Worm (Caenorhabditis elegans) whole organism, late embryonic: ENCODE measurements around the gene srt-32.

Source experiments
- C38D4.7 ChIP-seq: fragments of 200-800 bp; sonication (Bioruptor generic); optimal IDR thresholded peaks from 2 replicates; lab custom pipeline; 2018; ENCODE audit warnings: mild to moderate bottlenecking, missing genetic modification characterization, moderate library complexity, missing compliant biosample characterization
- F13H6.1 ChIP-seq: sonication (generic microtip); optimal IDR thresholded peaks from 2 replicates; lab custom pipeline; 2016; ENCODE audit warnings: missing genetic modification characterization, missing compliant biosample characterization
- T23F11.4 ChIP-seq: fragments of 200-800 bp; sonication (Bioruptor generic); optimal IDR thresholded peaks from 2 replicates; lab custom pipeline; 2018; ENCODE audit warnings: mild to moderate bottlenecking, missing genetic modification characterization, missing compliant biosample characterization
- Y22D7AL.16 ChIP-seq: sonication (generic microtip); optimal IDR thresholded peaks from 2 replicates; lab custom pipeline; 2016; ENCODE audit warnings: missing genetic modification characterization, missing compliant biosample characterization
- ahr-1 ChIP-seq: sonication (generic microtip); optimal IDR thresholded peaks from 2 replicates; lab custom pipeline; 2016; ENCODE audit warnings: missing genetic modification characterization, missing compliant biosample characterization
- ceh-14 ChIP-seq: sonication (generic microtip); optimal IDR thresholded peaks from 2 replicates; lab custom pipeline; 2016; ENCODE audit warnings: missing genotype, missing genetic modification characterization, missing compliant biosample characterization
- ceh-19 ChIP-seq: fragments of 200-800 bp; sonication (Bioruptor generic); optimal IDR thresholded peaks from 2 replicates; lab custom pipeline; 2018; ENCODE audit warnings: mild to moderate bottlenecking, missing genetic modification characterization, missing compliant biosample characterization
- ceh-2 ChIP-seq: sonication (generic microtip); optimal IDR thresholded peaks from 2 replicates; lab custom pipeline; 2016; ENCODE audit warnings: missing genotype, missing genetic modification characterization, missing compliant biosample characterization
- ceh-22 ChIP-seq: sonication (generic microtip); optimal IDR thresholded peaks from 2 replicates; lab custom pipeline; 2017; ENCODE audit warnings: missing biosample characterization, missing genetic modification characterization
- ceh-30 ChIP-seq: fragments of 150-350 bp; optimal IDR thresholded peaks from 2 replicates; lab custom pipeline; 2014; ENCODE audit warnings: missing biosample characterization, missing genetic modification characterization
- ceh-34 ChIP-seq: sonication (generic microtip); optimal IDR thresholded peaks from 2 replicates; lab custom pipeline; 2016; ENCODE audit warnings: mild to moderate bottlenecking, missing genetic modification characterization, missing compliant biosample characterization
- ceh-48 ChIP-seq: sonication (generic microtip); optimal IDR thresholded peaks from 2 replicates; lab custom pipeline; 2016; ENCODE audit warnings: missing genetic modification characterization, inconsistent platforms, missing compliant biosample characterization
- ceh-6 ChIP-seq: fragments of 200-800 bp; sonication (Bioruptor generic); optimal IDR thresholded peaks from 2 replicates; lab custom pipeline; 2018; ENCODE audit warnings: mild to moderate bottlenecking, missing genetic modification characterization, missing compliant biosample characterization
- che-1 ChIP-seq: sonication (generic microtip); optimal IDR thresholded peaks from 2 replicates; lab custom pipeline; 2016; ENCODE audit warnings: mild to moderate bottlenecking, missing genetic modification characterization, missing compliant biosample characterization
- elt-4 ChIP-seq: sonication (generic microtip); optimal IDR thresholded peaks from 2 replicates; lab custom pipeline; 2016; ENCODE audit warnings: missing genetic modification characterization, missing compliant biosample characterization
- ets-4 ChIP-seq: sonication (generic microtip); optimal IDR thresholded peaks from 2 replicates; lab custom pipeline; 2016; ENCODE audit warnings: missing genetic modification characterization, missing compliant biosample characterization
- fax-1 ChIP-seq: sonication (generic microtip); optimal IDR thresholded peaks from 2 replicates; lab custom pipeline; 2016; ENCODE audit warnings: missing genotype, missing genetic modification characterization, missing compliant biosample characterization
- fkh-6 ChIP-seq: sonication (generic microtip); optimal IDR thresholded peaks from 2 replicates; lab custom pipeline; 2016; ENCODE audit warnings: missing genetic modification characterization, missing compliant biosample characterization
- gmeb-2 ChIP-seq: sonication (generic microtip); optimal IDR thresholded peaks from 2 replicates; lab custom pipeline; 2016; ENCODE audit warnings: missing genetic modification characterization, inconsistent platforms, missing compliant biosample characterization
- hlh-30 ChIP-seq: sonication (generic microtip); optimal IDR thresholded peaks from 2 replicates; lab custom pipeline; 2017; ENCODE audit warnings: antibody characterized with exemption, missing genetic modification characterization, missing compliant biosample characterization; ENCODE audit not compliant: insufficient read depth
- lim-6 ChIP-seq: sonication (generic microtip); optimal IDR thresholded peaks from 2 replicates; lab custom pipeline; 2016; ENCODE audit warnings: missing genetic modification characterization, missing compliant biosample characterization
- mec-3 ChIP-seq: sonication (generic microtip); optimal IDR thresholded peaks from 2 replicates; lab custom pipeline; 2016; ENCODE audit warnings: borderline replicate concordance, missing genetic modification characterization, missing compliant biosample characterization
- nfya-1 ChIP-seq: sonication (generic microtip); optimal IDR thresholded peaks from 2 replicates; lab custom pipeline; 2017; ENCODE audit warnings: missing genetic modification characterization, mild to moderate bottlenecking, missing compliant biosample characterization, antibody characterized with exemption, moderate library complexity
- nhr-232 ChIP-seq: sonication (generic microtip); optimal IDR thresholded peaks from 2 replicates; lab custom pipeline; 2016; ENCODE audit warnings: missing genetic modification characterization, missing compliant biosample characterization
- odd-2 ChIP-seq: sonication (generic microtip); optimal IDR thresholded peaks from 2 replicates; lab custom pipeline; 2017; ENCODE audit warnings: antibody characterized with exemption, mild to moderate bottlenecking, missing genetic modification characterization, missing compliant biosample characterization
- pag-3 ChIP-seq: sonication (generic microtip); optimal IDR thresholded peaks from 2 replicates; lab custom pipeline; 2016; ENCODE audit warnings: missing compliant biosample characterization, missing genetic modification characterization, borderline replicate concordance
- pat-9 ChIP-seq: fragments of 200-800 bp; sonication (Bioruptor generic); optimal IDR thresholded peaks from 2 replicates; lab custom pipeline; 2018; ENCODE audit warnings: mild to moderate bottlenecking, missing genetic modification characterization, moderate library complexity, missing compliant biosample characterization
- pax-1 ChIP-seq: fragments of 150-350 bp; optimal IDR thresholded peaks from 2 replicates; lab custom pipeline; 2014; ENCODE audit warnings: missing biosample characterization, missing genetic modification characterization
- pha-4 ChIP-seq: fragments of 150-350 bp; optimal IDR thresholded peaks from 2 replicates; lab custom pipeline; 2018; ENCODE audit warnings: missing biosample characterization, missing genetic modification reagents, missing genetic modification characterization
- ref-2 ChIP-seq: sonication (generic microtip); optimal IDR thresholded peaks from 2 replicates; lab custom pipeline; 2016; ENCODE audit warnings: missing genetic modification characterization, missing compliant biosample characterization
- rnt-1 ChIP-seq: sonication (generic microtip); optimal IDR thresholded peaks from 2 replicates; lab custom pipeline; 2016; ENCODE audit warnings: missing genetic modification characterization, missing compliant biosample characterization
- sdc-2 ChIP-seq: sonication (generic microtip); optimal IDR thresholded peaks from 2 replicates; lab custom pipeline; 2016; ENCODE audit warnings: missing genotype, missing genetic modification characterization, missing compliant biosample characterization
- sox-4 ChIP-seq: sonication (generic microtip); optimal IDR thresholded peaks from 2 replicates; lab custom pipeline; 2017; ENCODE audit warnings: mild to moderate bottlenecking, missing genetic modification characterization, inconsistent platforms, missing compliant biosample characterization
- tbx-2 ChIP-seq: sonication (generic microtip); optimal IDR thresholded peaks from 2 replicates; lab custom pipeline; 2016; ENCODE audit warnings: missing genetic modification characterization, missing compliant biosample characterization
- ttx-3 ChIP-seq: sonication (generic microtip); optimal IDR thresholded peaks from 2 replicates; lab custom pipeline; 2016; ENCODE audit warnings: missing genetic modification reagents, missing genetic modification characterization, missing compliant biosample characterization
- unc-3 ChIP-seq, 2 experiments: fragments of 200-800 bp in 1 of 2; sonication (Bioruptor generic) in 1 of 2; sonication (generic microtip) in 1 of 2; conservative IDR thresholded peaks in 1 of 2; optimal IDR thresholded peaks in 1 of 2; 2 replicates each; pipeline versions ENCODE4 v1.3.6 to Lab custom; 2016 to 2022; ENCODE audit warnings: missing compliant biosample characterization in 2 of 2, missing genetic modification characterization in 2 of 2, missing genetic modification reagents in 1 of 2

Gene srt-32

DNA sequence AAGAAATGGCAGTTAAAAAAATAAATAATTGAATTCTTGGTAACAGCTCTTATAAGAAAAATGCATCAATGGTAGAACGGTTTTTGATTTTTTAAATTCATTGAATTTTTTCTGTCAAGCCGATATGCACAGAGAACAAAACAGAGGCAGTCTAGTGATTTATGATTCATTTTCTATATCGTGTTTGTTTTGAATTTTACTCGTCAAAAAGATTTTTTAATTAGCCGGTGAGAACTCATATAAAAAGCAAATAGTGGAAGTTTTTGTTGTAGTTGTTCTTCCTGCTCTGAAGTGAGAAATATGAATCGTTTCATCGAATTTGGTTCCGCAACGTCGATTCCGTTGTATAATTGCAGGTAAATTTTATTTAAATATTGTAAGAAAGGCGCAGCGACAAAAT, at the start of gene srt-32:
Gene srt-32, plus strand, starts transcription at position 301 of the 400 bp plus-strand sequence.
- TF ChIP-seq ceh-19 (GFP tag; lab: Kevin White, UChicago) (no peak), F13H6.1 (tag; lab: Kevin White, UChicago) (no peak), tbx-2 (tag; lab: Kevin White, UChicago) (no peak), fax-1 (tag; lab: Kevin White, UChicago) (no peak), ttx-3 (tag; lab: Kevin White, UChicago) (no peak), odd-2 (tag; lab: Kevin White, UChicago) (no peak), mec-3 (tag; lab: Kevin White, UChicago) (no peak), ceh-2 (tag; lab: Kevin White, UChicago) (no peak)

DNA sequence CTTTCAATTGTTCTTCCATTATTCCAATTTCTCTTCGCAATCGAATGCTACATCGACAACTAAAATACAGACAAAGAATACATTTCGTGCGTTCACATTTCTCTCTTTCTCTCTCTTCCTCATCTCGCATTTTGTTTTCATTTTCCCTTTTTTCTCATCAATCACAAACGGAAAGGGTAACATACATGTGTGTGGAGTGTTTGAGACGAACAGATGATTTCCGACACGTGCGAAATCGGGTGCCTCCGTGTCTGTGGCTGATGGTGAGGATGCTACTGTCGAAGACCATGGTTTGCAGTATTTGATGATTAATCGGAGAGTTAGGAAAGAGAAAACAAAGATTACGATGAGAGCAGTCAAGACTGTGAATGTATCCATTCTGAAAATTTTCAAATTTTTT, 48.7 kb upstream of the srt-32 start, which contains the start of gene R02D5.9:
Gene R02D5.9, minus strand, starts transcription at position 378 of the 400 bp plus-strand sequence.
- TF ChIP-seq Y22D7AL.16 (tag; lab: Kevin White, UChicago) (no peak), ceh-22 (no peak), sdc-2 (no peak), hlh-30 (no peak), pha-4 (no peak), ceh-19 (GFP tag; lab: Kevin White, UChicago) (no peak), rnt-1 (tag; lab: Kevin White, UChicago) (no peak), ceh-2 (tag; lab: Kevin White, UChicago) (no peak), pax-1 (tag; lab: Kevin White, UChicago) (no peak), T23F11.4 (GFP tag; lab: Kevin White, UChicago) (no peak), elt-4 (tag; lab: Kevin White, UChicago) (no peak), nhr-232 (no peak), ceh-14 (tag; lab: Kevin White, UChicago) (no peak), C38D4.7 (no peak), gmeb-2 (tag; lab: Kevin White, UChicago) (no peak), lim-6 (tag; lab: Kevin White, UChicago) (no peak), pag-3 (tag; lab: Kevin White, UChicago) (no peak), ets-4 (tag; lab: Kevin White, UChicago) (no peak)

DNA sequence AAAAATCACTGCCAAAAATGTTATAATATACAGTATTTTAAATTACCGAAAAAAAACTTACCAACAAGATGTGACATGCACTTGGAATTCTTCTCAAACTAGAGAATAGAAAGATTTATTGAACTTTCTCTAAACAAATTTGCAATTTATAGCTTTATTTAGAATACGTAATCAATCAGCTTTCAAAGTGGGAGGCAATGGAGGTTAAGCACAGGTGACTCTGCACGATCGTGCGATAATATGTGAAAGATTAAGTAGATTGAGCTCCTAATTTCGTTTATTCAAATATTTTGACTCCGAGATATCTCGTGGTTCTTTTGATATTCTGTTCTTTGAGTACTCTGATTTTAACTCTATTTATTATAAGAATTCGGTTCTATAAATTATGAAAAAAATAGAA, 41.4 kb upstream of the srt-32 start, which contains the start of gene R02D5.6:
Gene R02D5.6, minus strand, starts transcription at position 101 of the 400 bp plus-strand sequence.
- TF ChIP-seq ceh-14 (tag; lab: Kevin White, UChicago) (no peak), unc-3 (GFP tag; conservative IDR thresholded peaks at IDR 0.05; lab: Robert Waterston, UW) (no peak), unc-3 (tag; optimal IDR thresholded peaks at IDR 0.05; lab: Kevin White, UChicago) (no peak), ahr-1 (no peak), che-1 (tag; lab: Kevin White, UChicago) (no peak), ceh-6 (GFP tag; lab: Kevin White, UChicago) (no peak)

DNA sequence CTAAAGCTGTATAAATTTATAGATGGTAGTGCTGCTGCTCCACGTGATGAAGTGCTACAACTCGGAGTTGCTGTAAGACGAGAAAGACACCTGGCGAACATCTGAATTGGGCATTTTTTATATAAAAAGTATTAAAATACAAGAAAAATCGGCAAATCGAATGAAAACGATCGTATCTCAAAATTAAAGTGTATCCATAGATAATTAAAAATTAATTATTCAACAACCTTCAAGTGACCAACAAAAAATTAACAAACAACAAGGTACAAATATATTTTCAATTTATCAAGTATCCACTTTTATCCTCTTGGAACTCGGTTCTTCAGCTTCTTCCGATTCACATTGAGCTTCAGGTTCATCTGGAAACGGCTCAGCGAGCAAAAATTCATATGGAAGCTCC, 40.1 kb upstream of the srt-32 start, which contains the start of gene R02D5.8:
Gene R02D5.8, minus strand, starts transcription at position 101 of the 400 bp plus-strand sequence.
- TF ChIP-seq nhr-232 = no peak
- no peak for TF ChIP-seq tbx-2 (tag; lab: Kevin White, UChicago)
- no peak for TF ChIP-seq nfya-1 (tag; lab: Kevin White, UChicago)
- TF ChIP-seq ahr-1 = no peak
- no peak for TF ChIP-seq ceh-30
- no peak for TF ChIP-seq ceh-48 (tag; lab: Kevin White, UChicago)
- no peak for TF ChIP-seq fax-1 (tag; lab: Kevin White, UChicago)
- no peak for TF ChIP-seq ceh-34 (tag; lab: Kevin White, UChicago)
- TF ChIP-seq ref-2 (tag; lab: Kevin White, UChicago) = no peak
- TF ChIP-seq odd-2 (tag; lab: Kevin White, UChicago) = no peak
- no peak for TF ChIP-seq gmeb-2 (tag; lab: Kevin White, UChicago)
- no peak for TF ChIP-seq pax-1 (tag; lab: Kevin White, UChicago)
- no peak for TF ChIP-seq sdc-2
- no peak for TF ChIP-seq ceh-14 (tag; lab: Kevin White, UChicago)
- TF ChIP-seq pat-9 = no peak
- no peak for TF ChIP-seq ttx-3 (tag; lab: Kevin White, UChicago)
- TF ChIP-seq sox-4 (tag; lab: Kevin White, UChicago) = no peak
- no peak for TF ChIP-seq fkh-6 (tag; lab: Kevin White, UChicago)
- TF ChIP-seq, all 69 proteins: peak for 0
